Worm (Caenorhabditis elegans) whole organism, early embryonic: ENCODE data around the gene R11H6.4.

ENCODE experiments used
- B0310.2 ChIP-seq: sonication (generic microtip); optimal IDR thresholded peaks from 2 replicates; lab custom pipeline; 2016; ENCODE audit warnings: mild to moderate bottlenecking, missing genetic modification characterization, missing compliant biosample characterization
- F13C5.2 ChIP-seq: sonication (generic microtip); optimal IDR thresholded peaks from 2 replicates; lab custom pipeline; 2017; ENCODE audit warnings: mild to moderate bottlenecking, missing genetic modification characterization, inconsistent platforms, missing compliant biosample characterization
- ama-1 ChIP-seq: fragments of 150-350 bp; optimal IDR thresholded peaks from 2 replicates; lab custom pipeline; 2014
- ceh-13 ChIP-seq: fragments of 200-800 bp; sonication (Bioruptor generic); optimal IDR thresholded peaks from 2 replicates; lab custom pipeline; 2018; ENCODE audit warnings: mild to moderate bottlenecking, missing genetic modification characterization, missing compliant biosample characterization
- ceh-36 ChIP-seq: sonication (generic microtip); optimal IDR thresholded peaks from 2 replicates; lab custom pipeline; 2016; ENCODE audit warnings: missing genetic modification characterization, inconsistent platforms, missing compliant biosample characterization
- flt-1 ChIP-seq: fragments of 200-800 bp; sonication (Bioruptor generic); IDR thresholded peaks from 2 replicates; pipeline ENCODE4 v1.3.6; 2022; ENCODE audit warnings: missing genetic modification characterization, missing compliant biosample characterization
- hnd-1 ChIP-seq: sonication (generic microtip); optimal IDR thresholded peaks from 2 replicates; lab custom pipeline; 2016; ENCODE audit warnings: missing genetic modification characterization, missing compliant biosample characterization
- pes-1 ChIP-seq: fragments of 200-800 bp; sonication (Bioruptor generic); IDR thresholded peaks from 2 replicates; pipeline ENCODE4 v1.3.6; 2022; ENCODE audit warnings: missing genetic modification reagents, missing genetic modification characterization, missing compliant biosample characterization
- scrt-1 ChIP-seq: fragments of 200-800 bp; sonication (Bioruptor generic); IDR thresholded peaks from 2 replicates; pipeline ENCODE4 v1.3.6; 2022; ENCODE audit warnings: missing genetic modification characterization, missing compliant biosample characterization
- tbx-11 ChIP-seq: fragments of 200-800 bp; sonication (Bioruptor generic); IDR thresholded peaks from 2 replicates; pipeline ENCODE4 v1.3.6; 2022; ENCODE audit warnings: missing genetic modification characterization, missing compliant biosample characterization

DNA sequence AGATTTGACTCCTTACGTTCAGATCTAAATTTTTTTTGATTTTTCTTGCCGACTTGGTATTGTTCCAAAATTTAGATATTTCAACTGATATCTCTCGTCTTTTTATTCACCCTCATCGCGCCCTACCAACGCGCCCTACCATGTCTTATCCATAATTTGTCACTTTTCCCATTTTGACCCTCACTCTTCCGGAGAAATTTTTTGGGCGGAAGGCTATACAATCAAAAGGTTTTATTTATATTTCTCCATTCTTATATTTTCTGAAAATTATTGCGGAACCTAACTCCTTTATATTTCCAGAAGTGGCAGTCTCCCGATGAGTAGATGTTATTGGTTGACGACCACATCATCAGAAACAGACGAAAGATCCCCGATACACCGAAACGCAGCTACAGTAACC lies 11.1 kb downstream of the R11H6.4 start, which contains the start of gene hot-1:
- no peak for TF ChIP-seq flt-1
- no peak for TF ChIP-seq ceh-13 (GFP tag; lab: Kevin White, UChicago)
- no peak for TF ChIP-seq ama-1 (lab: Kevin White, UChicago)
- TF ChIP-seq scrt-1 (GFP tag; lab: Robert Waterston, UW) = no peak
- no peak for TF ChIP-seq hnd-1
- TF ChIP-seq tbx-11 (GFP tag; lab: Robert Waterston, UW) = no peak
- TF ChIP-seq pes-1 = no peak
- TF ChIP-seq B0310.2 (tag; lab: Kevin White, UChicago) = no peak
- TF ChIP-seq ceh-36 (tag; lab: Kevin White, UChicago) = no peak
- no peak for TF ChIP-seq F13C5.2 (tag; lab: Kevin White, UChicago)
